Fruit fly (Drosophila melanogaster): ENCODE data around the gene CG11583.

CG11583 gene

dm6 chr3L:4262384-4262783 lies 20.2 kb downstream of the CG11583 start, which contains the start of the genes CG11586 and VhaM9.7-a (continued):
- TF ChIP-seq CG17385 (GFP tag; optimal IDR thresholded peaks at IDR 0.05) (no peak), pho (GFP tag; optimal IDR thresholded peaks at IDR 0.05) (no peak), HLH3B (GFP tag; IDR thresholded peaks at IDR 0.05) (no peak), abd-A (tag; optimal IDR thresholded peaks at IDR 0.05) (peak; percentile 21), zfh1 (GFP tag; IDR thresholded peaks at IDR 0.05) (peak; percentile 20; the same call in 1 of the 3 replicates), chm (GFP tag; IDR thresholded peaks at IDR 0.05) (no peak), slbo (GFP tag; IDR thresholded peaks at IDR 0.05) (no peak), MESR4 (GFP tag; optimal IDR thresholded peaks at IDR 0.05) (no peak), Ets65A (GFP tag) (peak; percentile 82), CG10462 (GFP tag; optimal IDR thresholded peaks at IDR 0.05) (peak; percentile 31), Sry-δ (GFP tag; optimal IDR thresholded peaks at IDR 0.05) (peak; percentile 73), CG10565 (GFP tag; optimal IDR thresholded peaks at IDR 0.05) (no peak), dan (GFP tag; IDR thresholded peaks at IDR 0.05) (no peak), Hmx (GFP tag; optimal IDR thresholded peaks at IDR 0.05) (no peak), fd64A (GFP tag; optimal IDR thresholded peaks at IDR 0.05) (no peak), luna (GFP tag; optimal IDR thresholded peaks at IDR 0.05) (no peak), CG4707 (GFP tag; optimal IDR thresholded peaks at IDR 0.05) (no peak), Ets97D (GFP tag; optimal IDR thresholded peaks at IDR 0.05) (peak; percentile 86), Tbp (GFP tag; optimal IDR thresholded peaks at IDR 0.05) (no peak), YL-1 (GFP tag; optimal IDR thresholded peaks at IDR 0.05) (peak; percentile 84), Bgb (GFP tag; IDR thresholded peaks at IDR 0.05; ENCODE audit: partially characterized antibody) (peak; percentile 63), twi (tag; optimal IDR thresholded peaks at IDR 0.05) (no peak), CG15696 (tag; optimal IDR thresholded peaks at IDR 0.05) (no peak), da (GFP tag; optimal IDR thresholded peaks at IDR 0.05) (no peak), Rx (GFP tag; IDR thresholded peaks at IDR 0.05) (no peak), CG3281 (GFP tag; optimal IDR thresholded peaks at IDR 0.05) (no peak), tna (GFP tag; IDR thresholded peaks at IDR 0.05; ENCODE audit: partially characterized antibody) (peak; percentile 45; the same call in 1 of the 2 replicates), CG5245 (GFP tag; optimal IDR thresholded peaks at IDR 0.05) (no peak), Vsx1 (GFP tag; optimal IDR thresholded peaks at IDR 0.05) (peak; percentile 21), CG4854 (GFP tag; optimal IDR thresholded peaks at IDR 0.05) (no peak), her (GFP tag; optimal IDR thresholded peaks at IDR 0.05) (no peak), CTCF (GFP tag; optimal IDR thresholded peaks at IDR 0.05) (peak; percentile 41), CG32532 (GFP tag; IDR thresholded peaks at IDR 0.05) (no peak), CG7745 (tag; optimal IDR thresholded peaks at IDR 0.05) (no peak), CG15514 (GFP tag; optimal IDR thresholded peaks at IDR 0.05) (peak; percentile 92), NC2α (GFP tag; optimal IDR thresholded peaks at IDR 0.05) (no peak), CG4730 (GFP tag; IDR thresholded peaks at IDR 0.05) (no peak), Poxn (GFP tag; IDR thresholded peaks at IDR 0.05) (no peak), Hr78 (GFP tag; optimal IDR thresholded peaks at IDR 0.05) (no peak), lola (GFP tag; optimal IDR thresholded peaks at IDR 0.05) (peak in 1 of 3 experiments; percentile 11), Meics (GFP tag; optimal IDR thresholded peaks at IDR 0.05) (no peak), fd3F (GFP tag; optimal IDR thresholded peaks at IDR 0.05) (no peak), Taf1 (GFP tag; IDR thresholded peaks at IDR 0.05) (no peak), CG3407 (GFP tag; optimal IDR thresholded peaks at IDR 0.05) (no peak), ems (GFP tag; optimal IDR thresholded peaks at IDR 0.05) (no peak), fru (optimal IDR thresholded peaks at IDR 0.05) (no peak), pros (GFP tag; optimal IDR thresholded peaks at IDR 0.05) (no peak), CHES-1-like (GFP tag; optimal IDR thresholded peaks at IDR 0.05) (no peak), CG8944 (GFP tag; optimal IDR thresholded peaks at IDR 0.05) (no peak), HmgD (GFP tag; optimal IDR thresholded peaks at IDR 0.05) (no peak), ro (GFP tag; IDR thresholded peaks at IDR 0.05) (no peak), Atf6 (GFP tag; IDR thresholded peaks at IDR 0.05) (0 out of 2 replicates have a peak, but pooled peaks have one; percentile 23), Sox100B (GFP tag; optimal IDR thresholded peaks at IDR 0.05) (no peak)
